Worm (Caenorhabditis elegans): ENCODE data around the gene Y22F5A.11.

DNA sequence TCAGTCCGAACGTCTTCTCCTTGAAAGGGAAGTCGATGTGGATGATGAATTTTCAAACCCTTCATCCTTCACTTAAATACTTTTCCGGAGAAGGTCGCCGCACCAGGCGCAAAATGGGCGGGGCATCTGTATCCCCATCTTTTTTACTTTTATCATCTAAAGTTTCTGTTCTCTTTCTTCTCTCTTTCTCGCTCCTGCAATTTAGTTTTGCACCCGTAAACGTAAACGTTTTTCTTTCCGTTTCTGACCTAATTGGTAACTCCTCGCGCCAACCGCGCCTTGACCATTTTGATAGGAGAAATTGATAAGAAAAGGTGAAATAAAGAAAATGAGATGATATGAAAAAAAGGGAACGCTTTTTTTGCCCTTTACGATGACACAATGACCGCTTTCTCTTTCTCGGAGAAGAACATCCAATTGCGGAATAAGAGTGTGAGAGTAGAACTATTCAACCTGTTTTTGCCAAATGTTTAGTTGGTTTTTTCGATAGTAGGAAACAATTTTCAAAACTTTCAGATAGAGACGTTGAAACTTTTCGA, 17.4 kb upstream of the Y22F5A.11 start, which contains the start of gene col-149:
- TF ChIP-seq dao-5 (tag; optimal IDR thresholded peaks at IDR 0.05) (no peak), him-1 (tag; optimal IDR thresholded peaks at IDR 0.05) (no peak), W03F9.2 (tag; optimal IDR thresholded peaks at IDR 0.05) (no peak)

Data from whole organism, L4/young adult.